Worm (Caenorhabditis elegans): ENCODE data around the gene D1005.6.

D1005.6 gene

ce11 chrX:1504529-1505080, 40.0 kb upstream of the D1005.6 start:
- TF ChIP-seq ceh-79 (tag; optimal IDR thresholded peaks at IDR 0.05): no peak
- TF ChIP-seq nhr-120 (GFP tag; IDR thresholded peaks at IDR 0.05): no peak
- peak; percentile 16; the same call in 1 of the 2 replicates for TF ChIP-seq B0336.3 (GFP tag; IDR thresholded peaks at IDR 0.05)
- 0 out of 2 replicates have a peak, but pooled peaks have one; percentile 43 for TF ChIP-seq aptf-3 (GFP tag; IDR thresholded peaks at IDR 0.05)
- peak; percentile 64 for TF ChIP-seq Y53G8AR.9 (GFP tag; conservative IDR thresholded peaks at IDR 0.05)
- TF ChIP-seq T26A5.8 (tag; optimal IDR thresholded peaks at IDR 0.05): no peak
- TF ChIP-seq cebp-1 (GFP tag; IDR thresholded peaks at IDR 0.05): no peak; the same call in 1 of the 2 replicates
- peak; percentile 62 for TF ChIP-seq cebp-1 (tag; optimal IDR thresholded peaks at IDR 0.05)
- TF ChIP-seq lin-35 (GFP tag; optimal IDR thresholded peaks at IDR 0.05): peak in 1 of 3 experiments; percentile 33
- peak; percentile 47; the same call in 1 of the 2 replicates for TF ChIP-seq lir-1 (GFP tag; conservative IDR thresholded peaks at IDR 0.05)
- TF ChIP-seq Y53F4B.3 (GFP tag; IDR thresholded peaks at IDR 0.05): no peak
- TF ChIP-seq him-1 (tag; optimal IDR thresholded peaks at IDR 0.05): no peak
- TF ChIP-seq F33H1.4 (GFP tag; IDR thresholded peaks at IDR 0.05): no peak
- TF ChIP-seq ceh-58 (GFP tag; IDR thresholded peaks at IDR 0.05): no peak
- no peak for TF ChIP-seq sptf-2 (GFP tag; optimal IDR thresholded peaks at IDR 0.05)
- TF ChIP-seq F57A8.1 (GFP tag; optimal IDR thresholded peaks at IDR 0.05): no peak
- TF ChIP-seq efl-1 (GFP tag; optimal IDR thresholded peaks at IDR 0.05): no peak
- no peak; the same call in 1 of the 2 replicates for TF ChIP-seq rcor-1 (GFP tag; IDR thresholded peaks at IDR 0.05)
- peak; percentile 92 for TF ChIP-seq pha-4 (tag; optimal IDR thresholded peaks at IDR 0.05)
- no peak for TF ChIP-seq T07F8.4 (tag; optimal IDR thresholded peaks at IDR 0.05)
- TF ChIP-seq chd-7 (tag; optimal IDR thresholded peaks at IDR 0.05): peak; percentile 44
- 0 out of 2 replicates have a peak, but pooled peaks have one; percentile 63 for TF ChIP-seq lin-26 (GFP tag; IDR thresholded peaks at IDR 0.05)
- TF ChIP-seq fkh-3 (tag; optimal IDR thresholded peaks at IDR 0.05): no peak
- no peak for TF ChIP-seq attf-6 (GFP tag; IDR thresholded peaks at IDR 0.05)
- peak; percentile 68 for TF ChIP-seq F22D6.2 (tag; optimal IDR thresholded peaks at IDR 0.05)
- TF ChIP-seq nhr-27 (tag; optimal IDR thresholded peaks at IDR 0.05): no peak
- TF ChIP-seq nhr-80 (tag; optimal IDR thresholded peaks at IDR 0.05): peak; percentile 46
- TF ChIP-seq F52B5.7 (tag; optimal IDR thresholded peaks at IDR 0.05): no peak
- no peak for TF ChIP-seq lsy-27 (tag; optimal IDR thresholded peaks at IDR 0.05; ENCODE audit: borderline replicate concordance, insufficient read depth)
- no peak for TF ChIP-seq snpc-1.1 (tag; optimal IDR thresholded peaks at IDR 0.05; ENCODE audit: insufficient read depth)
- TF ChIP-seq mcd-1 (GFP tag; IDR thresholded peaks at IDR 0.05): peak; percentile 5; the same call in 1 of the 2 replicates
- TF ChIP-seq repo-1 (tag; optimal IDR thresholded peaks at IDR 0.05): peak; percentile 37
- peak; percentile 60 for TF ChIP-seq egrh-3 (GFP tag; IDR thresholded peaks at IDR 0.05)
- TF ChIP-seq madf-3 (GFP tag; IDR thresholded peaks at IDR 0.05): no peak
- TF ChIP-seq D2030.7 (GFP tag; IDR thresholded peaks at IDR 0.05): no peak
- TF ChIP-seq F49E8.2 (tag; optimal IDR thresholded peaks at IDR 0.05; ENCODE audit: insufficient read depth): no peak
- TF ChIP-seq madf-8 (GFP tag; conservative IDR thresholded peaks at IDR 0.05): no peak
- no peak for TF ChIP-seq bed-1 (GFP tag; IDR thresholded peaks at IDR 0.05)
- peak; percentile 35 for TF ChIP-seq attf-5 (GFP tag; optimal IDR thresholded peaks at IDR 0.05)
- TF ChIP-seq let-607 (tag; optimal IDR thresholded peaks at IDR 0.05): peak; percentile 8 to 39
- no peak for TF ChIP-seq F57C9.4 (tag; optimal IDR thresholded peaks at IDR 0.05)
- TF ChIP-seq ceh-40 (GFP tag; IDR thresholded peaks at IDR 0.05): no peak
- no peak for TF ChIP-seq akir-1 (GFP tag; optimal IDR thresholded peaks at IDR 0.05)
- TF ChIP-seq mxl-1 (tag; optimal IDR thresholded peaks at IDR 0.05): no peak
- TF ChIP-seq ekl-4 (GFP tag; IDR thresholded peaks at IDR 0.05): peak; percentile 77
- no peak for TF ChIP-seq die-1 (tag; optimal IDR thresholded peaks at IDR 0.05)
- TF ChIP-seq hrde-1 (tag; optimal IDR thresholded peaks at IDR 0.05; ENCODE audit: borderline replicate concordance): no peak
- no peak for TF ChIP-seq ceh-91 (GFP tag; IDR thresholded peaks at IDR 0.05)
